Fruit fly (Drosophila melanogaster) whole organism, embryonic: ENCODE results near the gene sick.

Experiments
- BEAF-32 ChIP-seq: fragments of 200-800 bp; sonication (Bioruptor generic); optimal IDR thresholded peaks from 3 replicates; lab custom pipeline; 2017; ENCODE audit warnings: missing biosample characterization, missing genetic modification characterization, mild to moderate bottlenecking, moderate library complexity, missing genetic modification reagents
- Blimp-1 ChIP-seq: fragments of 200-800 bp; sonication (Bioruptor generic); optimal IDR thresholded peaks from 3 replicates; lab custom pipeline; 2018; ENCODE audit warnings: missing biosample characterization, missing genetic modification characterization, mild to moderate bottlenecking, moderate library complexity, missing genetic modification reagents
- CG10274 ChIP-seq: fragments of 200-800 bp; sonication (Bioruptor generic); optimal IDR thresholded peaks from 3 replicates; lab custom pipeline; 2017; ENCODE audit warnings: missing biosample characterization, mild to moderate bottlenecking, missing genetic modification characterization
- CG10321 ChIP-seq: fragments of 200-800 bp; sonication (Bioruptor generic); IDR thresholded peaks from 2 replicates; pipeline ENCODE4 v1.3.6; 2022; ENCODE audit warnings: missing biosample characterization, missing genetic modification characterization
- CG10366 ChIP-seq: fragments of 200-800 bp; sonication (Bioruptor generic); IDR thresholded peaks from 2 replicates; pipeline ENCODE4 v1.3.6; 2022; ENCODE audit warnings: missing biosample characterization, missing genetic modification characterization
- CG10431 ChIP-seq: fragments of 200-800 bp; sonication (Bioruptor generic); optimal IDR thresholded peaks from 3 replicates; lab custom pipeline; 2018; ENCODE audit warnings: missing biosample characterization, mild to moderate bottlenecking, missing genetic modification characterization
- CG10543 ChIP-seq: fragments of 200-800 bp; sonication (Bioruptor generic); optimal IDR thresholded peaks from 3 replicates; lab custom pipeline; 2017; ENCODE audit warnings: missing biosample characterization, mild to moderate bottlenecking, missing genetic modification characterization, moderate library complexity
- CG11093 ChIP-seq: fragments of 200-800 bp; sonication (Bioruptor generic); IDR thresholded peaks from 3 replicates; pipeline ENCODE4 v1.3.6; 2022; ENCODE audit warnings: missing biosample characterization, missing genetic modification characterization
- CG11398 ChIP-seq: fragments of 200-800 bp; sonication (Bioruptor generic); optimal IDR thresholded peaks from 2 replicates; lab custom pipeline; 2016; ENCODE audit warnings: missing biosample characterization, missing genetic modification characterization
- CG12155 ChIP-seq: fragments of 200-800 bp; sonication (Bioruptor generic); optimal IDR thresholded peaks from 3 replicates; lab custom pipeline; 2016; ENCODE audit warnings: missing biosample characterization, missing genetic modification characterization
- CG12236 ChIP-seq: fragments of 200-800 bp; sonication (Bioruptor generic); optimal IDR thresholded peaks from 2 replicates; lab custom pipeline; 2016; ENCODE audit warnings: missing biosample characterization, missing genetic modification characterization
- CG13775 ChIP-seq: fragments of 200-800 bp; sonication (Bioruptor generic); optimal IDR thresholded peaks from 3 replicates; lab custom pipeline; 2017; ENCODE audit warnings: missing biosample characterization, mild to moderate bottlenecking, missing genetic modification characterization
- CG1529 ChIP-seq: fragments of 200-800 bp; sonication (Bioruptor generic); optimal IDR thresholded peaks from 3 replicates; lab custom pipeline; 2018; ENCODE audit warnings: missing biosample characterization, missing genetic modification characterization
- CG15479 ChIP-seq: fragments of 200-800 bp; sonication (Bioruptor generic); optimal IDR thresholded peaks from 3 replicates; lab custom pipeline; 2019; ENCODE audit warnings: missing biosample characterization, mild to moderate bottlenecking, missing genetic modification characterization, moderate library complexity
- CG18476 ChIP-seq: fragments of 200-800 bp; sonication (Bioruptor generic); optimal IDR thresholded peaks from 2 replicates; lab custom pipeline; 2016; ENCODE audit warnings: missing biosample characterization, mild to moderate bottlenecking, missing genetic modification characterization
- CG2202 ChIP-seq: fragments of 200-800 bp; sonication (Bioruptor generic); optimal IDR thresholded peaks from 2 replicates; lab custom pipeline; 2018; ENCODE audit warnings: missing biosample characterization, mild to moderate bottlenecking, missing genetic modification characterization
- CG2712 ChIP-seq: fragments of 200-800 bp; optimal IDR thresholded peaks from 3 replicates; lab custom pipeline; 2019; ENCODE audit warnings: missing biosample characterization, mild to moderate bottlenecking, missing genetic modification characterization, moderate library complexity
- CG3065 ChIP-seq: fragments of 200-800 bp; sonication (Bioruptor generic); optimal IDR thresholded peaks from 2 replicates; lab custom pipeline; 2016; ENCODE audit warnings: missing biosample characterization, missing genetic modification characterization
- CG3163 ChIP-seq: fragments of 200-800 bp; sonication (Bioruptor generic); optimal IDR thresholded peaks from 3 replicates; lab custom pipeline; 2016; ENCODE audit warnings: missing biosample characterization, missing genetic modification characterization
- CG34224 ChIP-seq: fragments of 200-800 bp; sonication (Bioruptor generic); IDR thresholded peaks from 3 replicates; pipeline ENCODE4 v1.3.6; 2022; ENCODE audit warnings: missing biosample characterization, missing genetic modification characterization; ENCODE audit not compliant: partially characterized antibody
- CG34422 ChIP-seq: fragments of 200-800 bp; sonication (Bioruptor generic); IDR thresholded peaks from 3 replicates; pipeline ENCODE4 v1.3.6; 2022; ENCODE audit warnings: missing biosample characterization, missing genetic modification characterization
- CG7372 ChIP-seq: fragments of 200-800 bp; sonication (Bioruptor generic); IDR thresholded peaks from 2 replicates; pipeline ENCODE4 v1.3.6; 2022; ENCODE audit warnings: missing biosample characterization, missing genetic modification characterization
- CG7839 ChIP-seq: fragments of 200-800 bp; sonication (Bioruptor generic); optimal IDR thresholded peaks from 3 replicates; lab custom pipeline; 2018; ENCODE audit warnings: missing biosample characterization, mild to moderate bottlenecking, missing genetic modification characterization, moderate library complexity
- CG8765 ChIP-seq: fragments of 200-800 bp; sonication (Bioruptor generic); IDR thresholded peaks from 2 replicates; pipeline ENCODE4 v1.3.6; 2022; ENCODE audit warnings: missing biosample characterization, missing genetic modification characterization
- CTCF ChIP-seq: fragments of 200-800 bp; sonication (Bioruptor generic); optimal IDR thresholded peaks from 2 replicates; lab custom pipeline; 2017; ENCODE audit warnings: missing biosample characterization, mild to moderate bottlenecking, missing genetic modification characterization, moderate library complexity
- Dip3 ChIP-seq: fragments of 200-800 bp; sonication (Bioruptor generic); optimal IDR thresholded peaks from 3 replicates; lab custom pipeline; 2016; ENCODE audit warnings: missing biosample characterization, missing genetic modification characterization
- Elba2 ChIP-seq: fragments of 200-800 bp; sonication (Bioruptor generic); optimal IDR thresholded peaks from 3 replicates; lab custom pipeline; 2016; ENCODE audit warnings: missing biosample characterization, missing genetic modification characterization
- HHEX ChIP-seq: fragments of 200-800 bp; sonication (Bioruptor generic); optimal IDR thresholded peaks from 3 replicates; lab custom pipeline; 2017; ENCODE audit warnings: missing biosample characterization, mild to moderate bottlenecking, missing genetic modification characterization, missing genetic modification reagents
- Med ChIP-seq: fragments of 200-800 bp; sonication (Bioruptor generic); peaks from one replicate; lab custom pipeline; 2016; ENCODE audit warnings: missing biosample characterization, missing genetic modification characterization, mild to moderate bottlenecking, inconsistent platforms, moderate library complexity
- Oaz ChIP-seq: fragments of 200-800 bp; sonication (Bioruptor generic); IDR thresholded peaks from 2 replicates; pipeline ENCODE4 v1.3.6; 2022; ENCODE audit warnings: missing biosample characterization, missing genetic modification characterization
- Poxn ChIP-seq: fragments of 200-800 bp; sonication (Bioruptor generic); IDR thresholded peaks from 2 replicates; pipeline ENCODE4 v1.3.6; 2022; ENCODE audit warnings: missing biosample characterization, missing genetic modification characterization
- al ChIP-seq: fragments of 200-800 bp; sonication (Bioruptor generic); IDR thresholded peaks from 2 replicates; pipeline ENCODE4 v1.3.6; 2022; ENCODE audit warnings: missing biosample characterization, missing genetic modification characterization
- ase ChIP-seq: fragments of 200-800 bp; sonication (Bioruptor generic); IDR thresholded peaks from 3 replicates; pipeline ENCODE4 v1.3.6; 2022; ENCODE audit warnings: missing biosample characterization, missing genetic modification characterization
- ato ChIP-seq: fragments of 200-800 bp; sonication (Bioruptor generic); IDR thresholded peaks from 2 replicates; pipeline ENCODE4 v1.3.6; 2022; ENCODE audit warnings: missing biosample characterization, missing genetic modification characterization; ENCODE audit not compliant: partially characterized antibody
- crc ChIP-seq: fragments of 200-800 bp; sonication (Bioruptor generic); optimal IDR thresholded peaks from 2 replicates; lab custom pipeline; 2016; ENCODE audit warnings: missing biosample characterization, missing genetic modification characterization
- da ChIP-seq: fragments of 200-800 bp; sonication (Bioruptor generic); optimal IDR thresholded peaks from 2 replicates; lab custom pipeline; 2016; ENCODE audit warnings: missing biosample characterization, missing genetic modification characterization
- ham ChIP-seq: fragments of 200-800 bp; sonication (Bioruptor generic); IDR thresholded peaks from 2 replicates; pipeline ENCODE4 v1.3.6; 2022; ENCODE audit warnings: missing biosample characterization, missing genetic modification characterization
- klu ChIP-seq: fragments of 200-800 bp; sonication (Bioruptor generic); IDR thresholded peaks from 2 replicates; pipeline ENCODE4 v1.3.6; 2022; ENCODE audit warnings: missing biosample characterization, missing genetic modification characterization
- lbe ChIP-seq: fragments of 200-800 bp; sonication (Bioruptor generic); optimal IDR thresholded peaks from 2 replicates; lab custom pipeline; 2016; ENCODE audit warnings: missing biosample characterization, mild to moderate bottlenecking, missing genetic modification characterization
- mirr ChIP-seq: fragments of 200-800 bp; sonication (Bioruptor generic); optimal IDR thresholded peaks from 3 replicates; lab custom pipeline; 2018; ENCODE audit warnings: missing biosample characterization, mild to moderate bottlenecking, missing genetic modification characterization
- nmo ChIP-seq: fragments of 200-800 bp; sonication (Bioruptor generic); optimal IDR thresholded peaks from 2 replicates; lab custom pipeline; 2018; ENCODE audit warnings: missing biosample characterization, mild to moderate bottlenecking, missing genetic modification characterization, moderate library complexity
- peb ChIP-seq: fragments of 200-800 bp; sonication (Bioruptor generic); IDR thresholded peaks from 2 replicates; pipeline ENCODE4 v1.3.6; 2022; ENCODE audit warnings: missing biosample characterization, missing genetic modification characterization
- row ChIP-seq: fragments of 200-800 bp; sonication (Bioruptor generic); IDR thresholded peaks from 3 replicates; pipeline ENCODE4 v1.3.6; 2022; ENCODE audit warnings: missing biosample characterization, missing genetic modification characterization
- sens ChIP-seq: fragments of 200-800 bp; sonication (Bioruptor generic); peaks from one replicate; lab custom pipeline; 2016; ENCODE audit warnings: missing biosample characterization, missing genetic modification characterization
- sim ChIP-seq: fragments of 200-800 bp; sonication (Bioruptor generic); IDR thresholded peaks from 2 replicates; pipeline ENCODE4 v1.3.6; 2022; ENCODE audit warnings: missing biosample characterization, missing genetic modification characterization
- slp2 ChIP-seq: fragments of 200-800 bp; sonication (Bioruptor generic); optimal IDR thresholded peaks from 2 replicates; lab custom pipeline; 2016; ENCODE audit warnings: missing biosample characterization, missing genetic modification characterization
- sob ChIP-seq: fragments of 200-800 bp; sonication (Bioruptor generic); IDR thresholded peaks from 2 replicates; pipeline ENCODE4 v1.3.6; 2022; ENCODE audit warnings: missing biosample characterization, missing genetic modification characterization
- sqz ChIP-seq: fragments of 200-800 bp; sonication (Bioruptor generic); optimal IDR thresholded peaks from 3 replicates; lab custom pipeline; 2018; ENCODE audit warnings: missing biosample characterization, mild to moderate bottlenecking, missing genetic modification characterization
- sug ChIP-seq: fragments of 200-800 bp; optimal IDR thresholded peaks from 2 replicates; lab custom pipeline; 2019; ENCODE audit warnings: missing biosample characterization, mild to moderate bottlenecking, missing genetic modification characterization, moderate library complexity
- twi ChIP-seq: fragments of 200-800 bp; optimal IDR thresholded peaks from 2 replicates; lab custom pipeline; 2019; ENCODE audit warnings: missing biosample characterization, mild to moderate bottlenecking, missing genetic modification characterization, moderate library complexity
- vvl ChIP-seq: fragments of 200-800 bp; sonication (Bioruptor generic); IDR thresholded peaks from 2 replicates; pipeline ENCODE4 v1.3.6; 2022; ENCODE audit warnings: missing biosample characterization, missing genetic modification characterization
- zfh1 ChIP-seq: fragments of 200-800 bp; sonication (Bioruptor generic); IDR thresholded peaks from 3 replicates; pipeline ENCODE4 v1.3.6; 2022; ENCODE audit warnings: missing biosample characterization, missing genetic modification characterization

Gene sick

dm6 chr2L:19865539-19866068, 69.4 kb downstream of the sick start (continued):
- peak; percentile 92 for TF ChIP-seq ase (GFP tag; lab: Robert Waterston, UW)
- peak; percentile 96 for TF ChIP-seq zfh1 (GFP tag; lab: Robert Waterston, UW)
- peak; percentile 98 for TF ChIP-seq CG10366 (GFP tag; lab: Robert Waterston, UW)
- TF ChIP-seq CG3065 (GFP tag; lab: Kevin White, UChicago), result peak; percentile 91
- TF ChIP-seq Dip3 (GFP tag; lab: Kevin White, UChicago), result peak; percentile 90
- peak; percentile 93 for TF ChIP-seq CG13775 (GFP tag; lab: Kevin White, UChicago)
- TF ChIP-seq da (GFP tag; lab: Kevin White, UChicago), result peak; percentile 88
- TF ChIP-seq HHEX (GFP tag; lab: Kevin White, UChicago), result peak; percentile 88
- TF ChIP-seq Blimp-1 (GFP tag; lab: Kevin White, UChicago), result peak; percentile 93
- peak; percentile 83 for TF ChIP-seq nmo (GFP tag; lab: Kevin White, UChicago)
- TF ChIP-seq sqz, result peak; percentile 45
- TF ChIP-seq ato, result no peak
- TF ChIP-seq lbe (GFP tag; lab: Kevin White, UChicago), result peak; percentile 60
- TF ChIP-seq CG8765 (GFP tag; lab: Robert Waterston, UW), result peak; percentile 80
- TF ChIP-seq peb (GFP tag; lab: Robert Waterston, UW), result peak; percentile 88
- peak; percentile 61 for TF ChIP-seq sug (tag; lab: Kevin White, UChicago)
- TF ChIP-seq Elba2 (GFP tag; lab: Kevin White, UChicago), result no peak
- TF ChIP-seq CG15479 (GFP tag; lab: Kevin White, UChicago), result peak; percentile 16
- TF ChIP-seq crc (GFP tag; lab: Kevin White, UChicago), result peak; percentile 94
- peak; percentile 98 for TF ChIP-seq Med (GFP tag; lab: Kevin White, UChicago)
- TF ChIP-seq sens (GFP tag; lab: Kevin White, UChicago), result peak; percentile 99
- peak; percentile 96 for TF ChIP-seq CG11398 (GFP tag; lab: Kevin White, UChicago)
- TF ChIP-seq CTCF (GFP tag; lab: Kevin White, UChicago), result peak; percentile 6
- TF ChIP-seq row (GFP tag; lab: Robert Waterston, UW), result peak; percentile 96
- peak; percentile 2 for TF ChIP-seq BEAF-32 (GFP tag; lab: Kevin White, UChicago)
- TF ChIP-seq Oaz (GFP tag; lab: Robert Waterston, UW), result peak; percentile 94
- TF ChIP-seq CG34224, result 0 out of 3 replicates have a peak, but pooled peaks have one; percentile 23
- peak; percentile 69 for TF ChIP-seq CG10543
- TF ChIP-seq ham (GFP tag; lab: Robert Waterston, UW), result peak; percentile 82
- TF ChIP-seq CG34422 (GFP tag; lab: Robert Waterston, UW), result peak; percentile 95
- TF ChIP-seq mirr (GFP tag; lab: Kevin White, UChicago), result peak; percentile 38
- peak; percentile 97 for TF ChIP-seq vvl
- TF ChIP-seq CG7839, result peak; percentile 90
- peak; percentile 90 for TF ChIP-seq CG12155 (GFP tag; lab: Kevin White, UChicago)
- peak; percentile 65 for TF ChIP-seq sim (GFP tag; lab: Robert Waterston, UW)
- TF ChIP-seq CG10321 (GFP tag; lab: Robert Waterston, UW), result peak; percentile 84
- TF ChIP-seq CG12236 (GFP tag; lab: Kevin White, UChicago), result peak; percentile 96
- peak; percentile 95 for TF ChIP-seq sob (GFP tag; lab: Robert Waterston, UW)
- peak; percentile 90 for TF ChIP-seq CG7372 (GFP tag; lab: Robert Waterston, UW)
- peak; percentile 94 for TF ChIP-seq CG2202
- peak; percentile 40 for TF ChIP-seq CG10274 (GFP tag; lab: Kevin White, UChicago)
- peak; percentile 95 for TF ChIP-seq CG1529 (GFP tag; lab: Kevin White, UChicago)
- peak; percentile 78 for TF ChIP-seq klu (GFP tag; lab: Robert Waterston, UW)
- TF ChIP-seq CG2712 (tag; lab: Kevin White, UChicago), result peak; percentile 97
- TF ChIP-seq al (GFP tag; lab: Robert Waterston, UW), result peak; percentile 95
- TF ChIP-seq CG18476 (GFP tag; lab: Kevin White, UChicago), result peak; percentile 64
- peak; percentile 90 for TF ChIP-seq twi
- TF ChIP-seq CG3163 (GFP tag; lab: Kevin White, UChicago), result peak; percentile 87
- TF ChIP-seq Poxn, result peak; percentile 83
- peak; percentile 74; the same call in 2 of the 3 replicates for TF ChIP-seq CG11093 (GFP tag; lab: Robert Waterston, UW)
- peak; percentile 76 for TF ChIP-seq CG10431 (GFP tag; lab: Kevin White, UChicago)
- peak; percentile 88 for TF ChIP-seq slp2 (GFP tag; lab: Kevin White, UChicago)
